Fruit fly (Drosophila melanogaster) whole organism, embryonic: Measurements from ENCODE around the gene CG1998.
A peak's percentile ranks its signal among the peaks of the same experiment; 100 is the strongest.

Source experiments
- CG10366 ChIP-seq: fragments of 200-800 bp; sonication (Bioruptor generic); IDR thresholded peaks from 2 replicates; pipeline ENCODE4 v1.3.6; 2022; ENCODE audit warnings: missing biosample characterization, missing genetic modification characterization
- CG13775 ChIP-seq: fragments of 200-800 bp; sonication (Bioruptor generic); optimal IDR thresholded peaks from 3 replicates; lab custom pipeline; 2017; ENCODE audit warnings: missing biosample characterization, mild to moderate bottlenecking, missing genetic modification characterization
- CG1603 ChIP-seq: fragments of 200-800 bp; sonication (Bioruptor generic); optimal IDR thresholded peaks from 2 replicates; lab custom pipeline; 2019; ENCODE audit warnings: missing biosample characterization, mild to moderate bottlenecking, missing genetic modification characterization, moderate library complexity
- CG1647 ChIP-seq: fragments of 200-800 bp; sonication (Bioruptor generic); optimal IDR thresholded peaks from 3 replicates; lab custom pipeline; 2016; ENCODE audit warnings: missing biosample characterization, missing genetic modification characterization
- CG18764 ChIP-seq: fragments of 200-800 bp; sonication (Bioruptor generic); optimal IDR thresholded peaks from 3 replicates; lab custom pipeline; 2016; ENCODE audit warnings: missing biosample characterization, missing genetic modification characterization
- CG33557 ChIP-seq: fragments of 200-800 bp; sonication (Bioruptor generic); optimal IDR thresholded peaks from 2 replicates; lab custom pipeline; 2019; ENCODE audit warnings: missing biosample characterization, mild to moderate bottlenecking, missing genetic modification characterization, moderate library complexity
- CG4820 ChIP-seq: fragments of 200-800 bp; sonication (Bioruptor generic); optimal IDR thresholded peaks from 3 replicates; lab custom pipeline; 2016; ENCODE audit warnings: missing biosample characterization, missing genetic modification characterization
- CG4854 ChIP-seq: fragments of 200-800 bp; sonication (Bioruptor generic); optimal IDR thresholded peaks from 2 replicates; lab custom pipeline; 2016; ENCODE audit warnings: missing biosample characterization, missing genetic modification characterization, inconsistent platforms
- CG6175 ChIP-seq: fragments of 200-800 bp; sonication (Bioruptor generic); IDR thresholded peaks from 3 replicates; pipeline ENCODE4 v1.3.6; 2022; ENCODE audit warnings: missing biosample characterization, missing genetic modification characterization
- CG7271 ChIP-seq: fragments of 200-800 bp; sonication (Bioruptor generic); optimal IDR thresholded peaks from 2 replicates; lab custom pipeline; 2018; ENCODE audit warnings: missing biosample characterization, mild to moderate bottlenecking, missing genetic modification characterization, moderate library complexity
- CG7556 ChIP-seq: fragments of 200-800 bp; sonication (Bioruptor generic); optimal IDR thresholded peaks from 2 replicates; lab custom pipeline; 2017; ENCODE audit warnings: missing biosample characterization, mild to moderate bottlenecking, missing genetic modification characterization
- CG7839 ChIP-seq: fragments of 200-800 bp; sonication (Bioruptor generic); optimal IDR thresholded peaks from 3 replicates; lab custom pipeline; 2018; ENCODE audit warnings: missing biosample characterization, mild to moderate bottlenecking, missing genetic modification characterization, moderate library complexity
- CG9215 ChIP-seq: fragments of 200-800 bp; sonication (Bioruptor generic); IDR thresholded peaks from 2 replicates; pipeline ENCODE4 v1.3.6; 2022; ENCODE audit warnings: missing biosample characterization, missing genetic modification characterization
- CG9609 ChIP-seq: fragments of 200-800 bp; sonication (Bioruptor generic); optimal IDR thresholded peaks from 3 replicates; lab custom pipeline; 2016; ENCODE audit warnings: missing biosample characterization, missing genetic modification characterization
- Deaf1 ChIP-seq: fragments of 200-800 bp; optimal IDR thresholded peaks from 3 replicates; lab custom pipeline; 2019; ENCODE audit warnings: missing biosample characterization, mild to moderate bottlenecking, missing genetic modification characterization, moderate library complexity
- Eip74EF ChIP-seq, 2 experiments: fragments of 200-800 bp in 1 of 2; fragments of >200 bp in 1 of 2; sonication (Bioruptor generic) in 1 of 2; optimal IDR thresholded peaks; 2 replicates each; lab custom pipeline; 2017 to 2019; ENCODE audit warnings: missing biosample characterization in 2 of 2, missing genetic modification characterization in 2 of 2, mild to moderate bottlenecking in 1 of 2, moderate library complexity in 1 of 2
- HLH54F ChIP-seq: fragments of 200-800 bp; sonication (Bioruptor generic); optimal IDR thresholded peaks from 3 replicates; lab custom pipeline; 2016; ENCODE audit warnings: missing biosample characterization, missing genetic modification characterization
- HLHmδ ChIP-seq: fragments of 200-800 bp; sonication (Bioruptor generic); optimal IDR thresholded peaks from 2 replicates; lab custom pipeline; 2018; ENCODE audit warnings: missing biosample characterization, mild to moderate bottlenecking, missing genetic modification characterization, moderate library complexity
- MBD-R2 ChIP-seq: fragments of 200-800 bp; sonication (Bioruptor generic); IDR thresholded peaks from 2 replicates; pipeline ENCODE4 v1.3.6; 2022; ENCODE audit warnings: missing biosample characterization, missing genetic modification characterization
- Meics ChIP-seq: fragments of 200-800 bp; sonication (Bioruptor generic); optimal IDR thresholded peaks from 2 replicates; lab custom pipeline; 2017; ENCODE audit warnings: missing biosample characterization, mild to moderate bottlenecking, missing genetic modification characterization
- Myb ChIP-seq: fragments of 200-800 bp; sonication (Bioruptor generic); optimal IDR thresholded peaks from 2 replicates; lab custom pipeline; 2016; ENCODE audit warnings: missing biosample characterization, missing genetic modification characterization
- Nf-YB ChIP-seq: fragments of 200-800 bp; sonication (Bioruptor generic); optimal IDR thresholded peaks from 3 replicates; lab custom pipeline; 2019; ENCODE audit warnings: missing biosample characterization, mild to moderate bottlenecking, missing genetic modification characterization, moderate library complexity
- Nf-YC ChIP-seq: fragments of 200-800 bp; optimal IDR thresholded peaks from 3 replicates; lab custom pipeline; 2019; ENCODE audit warnings: missing biosample characterization, mild to moderate bottlenecking, missing genetic modification characterization, moderate library complexity
- Oli ChIP-seq: fragments of 200-800 bp; sonication (Bioruptor generic); optimal IDR thresholded peaks from 2 replicates; lab custom pipeline; 2018; ENCODE audit warnings: missing biosample characterization, mild to moderate bottlenecking, missing genetic modification characterization, moderate library complexity
- Opbp ChIP-seq: fragments of 200-800 bp; sonication (Bioruptor generic); IDR thresholded peaks from 3 replicates; pipeline ENCODE4 v1.3.6; 2022; ENCODE audit warnings: missing biosample characterization, missing genetic modification characterization; ENCODE audit not compliant: partially characterized antibody
- Optix ChIP-seq: fragments of 200-800 bp; sonication (Bioruptor generic); IDR thresholded peaks from 3 replicates; pipeline ENCODE4 v1.3.6; 2022; ENCODE audit warnings: missing biosample characterization, missing genetic modification characterization
- Stat92E ChIP-seq, 3 experiments: fragments of >200 bp in 2 of 3; fragments of 200-800 bp in 1 of 3; sonication (Bioruptor generic) in 1 of 3; optimal IDR thresholded peaks; 2 replicates each; lab custom pipeline; 2017 to 2019; ENCODE audit warnings: missing biosample characterization in 3 of 3, missing genetic modification characterization in 3 of 3, mild to moderate bottlenecking in 1 of 3, moderate library complexity in 1 of 3
- Usf ChIP-seq: fragments of 200-800 bp; sonication (Bioruptor generic); optimal IDR thresholded peaks from 2 replicates; lab custom pipeline; 2017; ENCODE audit warnings: missing genotype, missing biosample characterization, missing genetic modification characterization
- aop ChIP-seq: fragments of 200-800 bp; sonication (Bioruptor generic); IDR thresholded peaks from 2 replicates; pipeline ENCODE4 v1.3.6; 2022; ENCODE audit warnings: missing biosample characterization, missing genetic modification characterization
- ase ChIP-seq: fragments of 200-800 bp; sonication (Bioruptor generic); IDR thresholded peaks from 3 replicates; pipeline ENCODE4 v1.3.6; 2022; ENCODE audit warnings: missing biosample characterization, missing genetic modification characterization
- ash1 ChIP-seq: fragments of 200-800 bp; sonication (Bioruptor generic); optimal IDR thresholded peaks from 2 replicates; lab custom pipeline; 2018; ENCODE audit warnings: missing biosample characterization, mild to moderate bottlenecking, missing genetic modification characterization
- bigmax ChIP-seq: fragments of 200-800 bp; sonication (Bioruptor generic); optimal IDR thresholded peaks from 2 replicates; lab custom pipeline; 2018; ENCODE audit warnings: missing biosample characterization, mild to moderate bottlenecking, missing genetic modification characterization
- chm ChIP-seq: fragments of 200-800 bp; sonication (Bioruptor generic); IDR thresholded peaks from 2 replicates; pipeline ENCODE4 v1.3.6; 2022; ENCODE audit warnings: missing biosample characterization, missing genetic modification characterization
- chn ChIP-seq: fragments of 200-800 bp; sonication (Bioruptor generic); optimal IDR thresholded peaks from 2 replicates; lab custom pipeline; 2016; ENCODE audit warnings: missing biosample characterization, missing genetic modification characterization
- fd64A ChIP-seq: fragments of 200-800 bp; sonication (Bioruptor generic); optimal IDR thresholded peaks from 3 replicates; lab custom pipeline; 2018; ENCODE audit warnings: missing biosample characterization, mild to moderate bottlenecking, missing genetic modification characterization
- fu2 ChIP-seq: fragments of 200-800 bp; sonication (Bioruptor generic); optimal IDR thresholded peaks from 2 replicates; lab custom pipeline; 2016; ENCODE audit warnings: missing biosample characterization, missing genetic modification characterization
- grau ChIP-seq: fragments of 200-800 bp; optimal IDR thresholded peaks from 3 replicates; lab custom pipeline; 2019; ENCODE audit warnings: missing biosample characterization, mild to moderate bottlenecking, missing genetic modification characterization, moderate library complexity
- insv ChIP-seq, 2 experiments: fragments of 200-800 bp; sonication (Bioruptor generic); optimal IDR thresholded peaks; 3 replicates each; lab custom pipeline; 2016 to 2018; ENCODE audit warnings: missing biosample characterization in 2 of 2, missing genetic modification characterization in 2 of 2
- lmd ChIP-seq: fragments of 200-800 bp; sonication (Bioruptor generic); IDR thresholded peaks from 2 replicates; pipeline ENCODE4 v1.3.6; 2022; ENCODE audit warnings: missing biosample characterization, missing genetic modification characterization
- nmo ChIP-seq: fragments of 200-800 bp; sonication (Bioruptor generic); optimal IDR thresholded peaks from 2 replicates; lab custom pipeline; 2018; ENCODE audit warnings: missing biosample characterization, mild to moderate bottlenecking, missing genetic modification characterization, moderate library complexity
- pb ChIP-seq: fragments of 200-800 bp; sonication (Bioruptor generic); optimal IDR thresholded peaks from 3 replicates; lab custom pipeline; 2016; ENCODE audit warnings: missing biosample characterization, missing genetic modification characterization
- psq ChIP-seq: fragments of 200-800 bp; sonication (Bioruptor generic); optimal IDR thresholded peaks from 2 replicates; lab custom pipeline; 2017; ENCODE audit warnings: missing biosample characterization, missing genetic modification characterization
- sc ChIP-seq, 3 experiments: fragments of >200 bp in 2 of 3; fragments of 200-800 bp in 1 of 3; sonication (Bioruptor generic) in 1 of 3; optimal IDR thresholded peaks; 2 replicates in 2 of 3; 3 replicates in 1 of 3; lab custom pipeline; 2017; ENCODE audit warnings: mild to moderate bottlenecking in 1 of 3, missing biosample characterization in 1 of 3, missing genetic modification characterization in 1 of 3, missing genetic modification reagents in 1 of 3
- sim ChIP-seq: fragments of 200-800 bp; sonication (Bioruptor generic); IDR thresholded peaks from 2 replicates; pipeline ENCODE4 v1.3.6; 2022; ENCODE audit warnings: missing biosample characterization, missing genetic modification characterization
- slbo ChIP-seq: fragments of 200-800 bp; sonication (Bioruptor generic); IDR thresholded peaks from 2 replicates; pipeline ENCODE4 v1.3.6; 2022; ENCODE audit warnings: missing biosample characterization, missing genetic modification characterization
- sob ChIP-seq: fragments of 200-800 bp; sonication (Bioruptor generic); IDR thresholded peaks from 2 replicates; pipeline ENCODE4 v1.3.6; 2022; ENCODE audit warnings: missing biosample characterization, missing genetic modification characterization
- trh ChIP-seq: fragments of 200-800 bp; sonication (Bioruptor generic); optimal IDR thresholded peaks from 2 replicates; lab custom pipeline; 2016; ENCODE audit warnings: missing biosample characterization, missing genetic modification characterization
- vfl ChIP-seq: fragments of 200-800 bp; sonication (Bioruptor generic); optimal IDR thresholded peaks from 2 replicates; lab custom pipeline; 2016; ENCODE audit warnings: missing biosample characterization, missing genetic modification characterization
- zen2 ChIP-seq: fragments of 200-800 bp; sonication (Bioruptor generic); IDR thresholded peaks from 3 replicates; pipeline ENCODE4 v1.3.6; 2022; ENCODE audit warnings: missing biosample characterization, missing genetic modification characterization; ENCODE audit not compliant: partially characterized antibody
- zf30C ChIP-seq: fragments of 200-800 bp; sonication (Bioruptor generic); optimal IDR thresholded peaks from 3 replicates; lab custom pipeline; 2018; ENCODE audit warnings: missing biosample characterization, mild to moderate bottlenecking, missing genetic modification characterization

CG1998 gene

DNA sequence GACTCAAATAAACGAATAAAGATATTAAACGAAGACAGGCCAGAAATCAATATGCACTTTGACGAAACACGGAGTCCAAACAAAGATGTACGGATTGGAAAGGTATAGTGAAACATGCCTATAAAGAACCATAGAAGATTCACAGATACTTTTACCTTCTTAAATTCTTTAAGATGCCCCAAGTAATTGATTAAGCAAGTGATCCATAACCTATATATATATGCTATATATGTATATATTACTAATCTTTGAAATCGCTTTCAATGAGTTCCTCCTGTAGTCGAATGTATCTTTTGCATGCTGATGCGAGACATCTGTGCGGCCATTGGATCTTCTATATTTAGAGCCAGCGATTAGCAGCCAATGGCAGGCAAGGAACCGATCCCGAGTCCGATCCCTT lies 44.7 kb downstream of the CG1998 start, which contains the start of gene dmrt11E (continued):
- TF ChIP-seq fd64A (GFP tag; lab: Kevin White, UChicago) = no peak
- peak; percentile 76 for TF ChIP-seq CG33557 (GFP tag; lab: Kevin White, UChicago)
- no peak for TF ChIP-seq pb
- TF ChIP-seq CG7556 (GFP tag; lab: Kevin White, UChicago) = peak; percentile 36
- TF ChIP-seq lmd (GFP tag; lab: Robert Waterston, UW) = peak; percentile 48
- no peak for TF ChIP-seq zf30C (GFP tag; lab: Kevin White, UChicago)
- no peak for TF ChIP-seq Opbp (GFP tag; lab: Robert Waterston, UW)
- peak; percentile 32; the same call in 1 of the 2 replicates for TF ChIP-seq CG10366 (GFP tag; lab: Robert Waterston, UW)
- TF ChIP-seq Optix (GFP tag; lab: Robert Waterston, UW) = no peak
- TF ChIP-seq fu2 (GFP tag; lab: Kevin White, UChicago) = no peak
- TF ChIP-seq vfl (GFP tag; lab: Kevin White, UChicago) = no peak
- no peak for TF ChIP-seq ash1 (GFP tag; lab: Kevin White, UChicago)
- no peak for TF ChIP-seq Stat92E (GFP tag; optimal IDR thresholded peaks at IDR 0.05; lab: Kevin White, UChicago)
- no peak for TF ChIP-seq chn (GFP tag; lab: Kevin White, UChicago)
- no peak for TF ChIP-seq Myb (GFP tag; lab: Kevin White, UChicago)
- TF ChIP-seq Nf-YB (GFP tag; lab: Kevin White, UChicago) = peak; percentile 94
- TF ChIP-seq Eip74EF (GFP tag; optimal IDR thresholded peaks at IDR 0.05; lab: Kevin White, UChicago) = peak in 1 of 2 experiments; percentile 41
- TF ChIP-seq aop (GFP tag; lab: Robert Waterston, UW) = no peak
- no peak for TF ChIP-seq HLH54F
- 0 out of 2 replicates have a peak, but pooled peaks have one; percentile 51 for TF ChIP-seq sim
- TF ChIP-seq trh = no peak
- no peak for TF ChIP-seq Meics
- no peak for TF ChIP-seq HLHmδ
- no peak for TF ChIP-seq slbo
- TF ChIP-seq Usf (GFP tag; lab: Kevin White, UChicago) = peak; percentile 22
- TF ChIP-seq CG7271 (tag; lab: Kevin White, UChicago) = peak; percentile 24
- no peak for TF ChIP-seq zen2
- TF ChIP-seq ase (GFP tag; lab: Robert Waterston, UW) = peak; percentile 41; the same call in 1 of the 3 replicates
- peak; percentile 18; the same call in 1 of the 2 replicates for TF ChIP-seq MBD-R2 (GFP tag; lab: Robert Waterston, UW)
- peak; percentile 92 for TF ChIP-seq Nf-YC (tag; lab: Kevin White, UChicago)
- no peak for TF ChIP-seq sc (optimal IDR thresholded peaks at IDR 0.05; lab: Kevin White, UChicago)
- TF ChIP-seq sc (GFP tag; optimal IDR thresholded peaks at IDR 0.05; lab: Kevin White, UChicago) = peak; percentile 48
- TF ChIP-seq CG13775 (GFP tag; lab: Kevin White, UChicago) = peak; percentile 18
- TF ChIP-seq sob (GFP tag; lab: Robert Waterston, UW) = peak; percentile 45; the same call in 1 of the 2 replicates
- TF ChIP-seq psq (GFP tag; lab: Kevin White, UChicago) = no peak
- TF ChIP-seq grau (tag; lab: Kevin White, UChicago) = peak; percentile 97
- peak; percentile 73 for TF ChIP-seq CG7839 (tag; lab: Kevin White, UChicago)
- TF ChIP-seq chm (GFP tag; lab: Robert Waterston, UW) = peak; percentile 49; the same call in 1 of the 2 replicates
- peak; percentile 20 for TF ChIP-seq CG18764
- TF ChIP-seq CG4854 = no peak
- TF ChIP-seq Oli = peak; percentile 60
- 0 out of 2 replicates have a peak, but pooled peaks have one; percentile 20 for TF ChIP-seq CG9215 (GFP tag; lab: Robert Waterston, UW)
- peak; percentile 56 for TF ChIP-seq Deaf1 (tag; lab: Kevin White, UChicago)
- peak; percentile 79 for TF ChIP-seq nmo (GFP tag; lab: Kevin White, UChicago)
- no peak for TF ChIP-seq CG1647 (GFP tag; lab: Kevin White, UChicago)
- no peak for TF ChIP-seq CG9609 (GFP tag; lab: Kevin White, UChicago)
- TF ChIP-seq CG1603 = peak; percentile 74
- TF ChIP-seq CG6175 (GFP tag; lab: Robert Waterston, UW) = no peak
- no peak for TF ChIP-seq bigmax (GFP tag; lab: Kevin White, UChicago)
- TF ChIP-seq insv (GFP tag; optimal IDR thresholded peaks at IDR 0.05; lab: Kevin White, UChicago) = no peak
- peak; percentile 59 for TF ChIP-seq CG4820
